Fruit fly (Drosophila melanogaster) whole organism, embryonic: Measurements from ENCODE around the gene CG14131.

Experiments
- BtbVII ChIP-seq: fragments of 200-800 bp; sonication (Bioruptor generic); optimal IDR thresholded peaks from 3 replicates; lab custom pipeline; 2017; ENCODE audit warnings: missing biosample characterization, mild to moderate bottlenecking, missing genetic modification characterization
- Bteb2 ChIP-seq: fragments of 200-800 bp; sonication (Bioruptor generic); optimal IDR thresholded peaks from 2 replicates; lab custom pipeline; 2016; ENCODE audit warnings: missing biosample characterization, missing genetic modification characterization
- CG10147 ChIP-seq: fragments of 200-800 bp; sonication (Bioruptor generic); optimal IDR thresholded peaks from 2 replicates; lab custom pipeline; 2019; ENCODE audit warnings: missing biosample characterization, mild to moderate bottlenecking, missing genetic modification characterization, moderate library complexity
- CG10654 ChIP-seq: fragments of 200-800 bp; sonication (Bioruptor generic); optimal IDR thresholded peaks from 2 replicates; lab custom pipeline; 2016; ENCODE audit warnings: missing biosample characterization, missing genetic modification characterization
- CG11093 ChIP-seq: fragments of 200-800 bp; sonication (Bioruptor generic); IDR thresholded peaks from 3 replicates; pipeline ENCODE4 v1.3.6; 2022; ENCODE audit warnings: missing biosample characterization, missing genetic modification characterization
- CG11696 ChIP-seq: fragments of 200-800 bp; sonication (Bioruptor generic); IDR thresholded peaks from 2 replicates; pipeline ENCODE4 v1.3.6; 2022; ENCODE audit warnings: missing biosample characterization, missing genetic modification characterization
- CG12104 ChIP-seq: fragments of 200-800 bp; sonication (Bioruptor generic); optimal IDR thresholded peaks from 3 replicates; lab custom pipeline; 2016; ENCODE audit warnings: missing biosample characterization, missing genetic modification characterization
- CG12236 ChIP-seq: fragments of 200-800 bp; sonication (Bioruptor generic); optimal IDR thresholded peaks from 2 replicates; lab custom pipeline; 2016; ENCODE audit warnings: missing biosample characterization, missing genetic modification characterization
- CG12391 ChIP-seq: fragments of 200-800 bp; sonication (Bioruptor generic); optimal IDR thresholded peaks from 3 replicates; lab custom pipeline; 2018; ENCODE audit warnings: missing biosample characterization, mild to moderate bottlenecking, missing genetic modification characterization, moderate library complexity
- CG13287 ChIP-seq: fragments of 200-800 bp; sonication (Bioruptor generic); IDR thresholded peaks from 2 replicates; pipeline ENCODE4 v1.3.6; 2022; ENCODE audit warnings: missing biosample characterization, missing genetic modification characterization; ENCODE audit not compliant: partially characterized antibody
- CG14710 ChIP-seq: fragments of 200-800 bp; sonication (Bioruptor generic); optimal IDR thresholded peaks from 3 replicates; lab custom pipeline; 2019; ENCODE audit warnings: missing biosample characterization, mild to moderate bottlenecking, missing genetic modification characterization, moderate library complexity
- CG1529 ChIP-seq: fragments of 200-800 bp; sonication (Bioruptor generic); optimal IDR thresholded peaks from 3 replicates; lab custom pipeline; 2018; ENCODE audit warnings: missing biosample characterization, missing genetic modification characterization
- CG16813 ChIP-seq: fragments of 200-800 bp; sonication (Bioruptor generic); IDR thresholded peaks from 3 replicates; pipeline ENCODE4 v1.3.6; 2022; ENCODE audit warnings: missing biosample characterization, missing genetic modification characterization; ENCODE audit not compliant: partially characterized antibody
- CG17186 ChIP-seq: fragments of 200-800 bp; sonication (Bioruptor generic); optimal IDR thresholded peaks from 3 replicates; lab custom pipeline; 2017; ENCODE audit warnings: missing biosample characterization, missing genetic modification reagents, missing genetic modification characterization
- CG4617 ChIP-seq: fragments of 200-800 bp; sonication (Bioruptor generic); optimal IDR thresholded peaks from 3 replicates; lab custom pipeline; 2016; ENCODE audit warnings: missing biosample characterization, missing genetic modification characterization, borderline replicate concordance
- CG6272 ChIP-seq: fragments of 200-800 bp; sonication (Bioruptor generic); IDR thresholded peaks from 2 replicates; pipeline ENCODE4 v1.3.6; 2022; ENCODE audit warnings: missing biosample characterization, missing genetic modification characterization
- CG9797 ChIP-seq: fragments of 200-800 bp; sonication (Bioruptor generic); optimal IDR thresholded peaks from 3 replicates; lab custom pipeline; 2018; ENCODE audit warnings: missing biosample characterization, mild to moderate bottlenecking, missing genetic modification characterization
- Dp ChIP-seq: fragments of 200-800 bp; sonication (Bioruptor generic); optimal IDR thresholded peaks from 2 replicates; lab custom pipeline; 2018; ENCODE audit warnings: missing biosample characterization, mild to moderate bottlenecking, missing genetic modification characterization, moderate library complexity
- H2.0 ChIP-seq: fragments of 200-800 bp; sonication (Bioruptor generic); IDR thresholded peaks from 2 replicates; pipeline ENCODE4 v1.3.6; 2022; ENCODE audit warnings: missing biosample characterization, missing genetic modification characterization
- HLH4C ChIP-seq: fragments of 200-800 bp; sonication (Bioruptor generic); IDR thresholded peaks from 3 replicates; pipeline ENCODE4 v1.3.6; 2022; ENCODE audit warnings: missing biosample characterization, missing genetic modification characterization; ENCODE audit not compliant: partially characterized antibody
- MBD-R2 ChIP-seq: fragments of 200-800 bp; sonication (Bioruptor generic); IDR thresholded peaks from 2 replicates; pipeline ENCODE4 v1.3.6; 2022; ENCODE audit warnings: missing biosample characterization, missing genetic modification characterization
- MESR4 ChIP-seq: fragments of 200-800 bp; sonication (Bioruptor generic); optimal IDR thresholded peaks from 2 replicates; lab custom pipeline; 2018; ENCODE audit warnings: missing biosample characterization, mild to moderate bottlenecking, missing genetic modification characterization, moderate library complexity
- Med ChIP-seq: fragments of 200-800 bp; sonication (Bioruptor generic); peaks from one replicate; lab custom pipeline; 2016; ENCODE audit warnings: missing biosample characterization, missing genetic modification characterization, mild to moderate bottlenecking, inconsistent platforms, moderate library complexity
- Tbp ChIP-seq: fragments of >200 bp; optimal IDR thresholded peaks from 2 replicates; lab custom pipeline; 2018; ENCODE audit warnings: missing biosample characterization, missing genetic modification characterization
- bigmax ChIP-seq: fragments of 200-800 bp; sonication (Bioruptor generic); optimal IDR thresholded peaks from 2 replicates; lab custom pipeline; 2018; ENCODE audit warnings: missing biosample characterization, mild to moderate bottlenecking, missing genetic modification characterization
- cas ChIP-seq: fragments of 200-800 bp; sonication (Bioruptor generic); IDR thresholded peaks from 2 replicates; pipeline ENCODE4 v1.3.6; 2022; ENCODE audit warnings: missing biosample characterization, missing genetic modification characterization
- crp ChIP-seq, 2 experiments: fragments of 200-800 bp; sonication (Bioruptor generic); optimal IDR thresholded peaks; 2 replicates in 1 of 2; 3 replicates in 1 of 2; lab custom pipeline; 2017; ENCODE audit warnings: missing biosample characterization in 2 of 2, missing genetic modification characterization in 2 of 2, mild to moderate bottlenecking in 1 of 2, moderate library complexity in 1 of 2
- fru ChIP-seq: fragments of >200 bp; optimal IDR thresholded peaks from 2 replicates; lab custom pipeline; 2017
- ftz-f1 ChIP-seq: fragments of 200-800 bp; sonication (Bioruptor generic); optimal IDR thresholded peaks from 2 replicates; lab custom pipeline; 2016; ENCODE audit warnings: missing biosample characterization, missing genetic modification characterization
- gfzf ChIP-seq: fragments of 200-800 bp; sonication (Bioruptor generic); optimal IDR thresholded peaks from 2 replicates; lab custom pipeline; 2016; ENCODE audit warnings: missing biosample characterization, mild to moderate bottlenecking, missing genetic modification characterization, moderate library complexity
- gsb ChIP-seq: fragments of 200-800 bp; sonication (Bioruptor generic); IDR thresholded peaks from 2 replicates; pipeline ENCODE4 v1.3.6; 2022; ENCODE audit warnings: missing biosample characterization, missing genetic modification characterization
- her ChIP-seq: fragments of 200-800 bp; sonication (Bioruptor generic); optimal IDR thresholded peaks from 2 replicates; lab custom pipeline; 2016; ENCODE audit warnings: missing biosample characterization, missing genetic modification characterization
- ind ChIP-seq: fragments of 200-800 bp; sonication (Bioruptor generic); optimal IDR thresholded peaks from 3 replicates; lab custom pipeline; 2016; ENCODE audit warnings: missing biosample characterization, missing genetic modification characterization
- jing ChIP-seq: fragments of 200-800 bp; sonication (Bioruptor generic); optimal IDR thresholded peaks from 2 replicates; lab custom pipeline; 2018; ENCODE audit warnings: missing biosample characterization, mild to moderate bottlenecking, missing genetic modification characterization
- lilli ChIP-seq: fragments of 200-800 bp; sonication (Bioruptor generic); optimal IDR thresholded peaks from 3 replicates; lab custom pipeline; 2016; ENCODE audit warnings: missing biosample characterization, missing genetic modification characterization
- nerfin-1 ChIP-seq: fragments of 200-800 bp; sonication (Bioruptor generic); optimal IDR thresholded peaks from 3 replicates; lab custom pipeline; 2019; ENCODE audit warnings: missing biosample characterization, mild to moderate bottlenecking, missing genetic modification characterization, moderate library complexity
- pros ChIP-seq: fragments of 200-800 bp; sonication (Bioruptor generic); optimal IDR thresholded peaks from 3 replicates; lab custom pipeline; 2019; ENCODE audit warnings: missing biosample characterization, mild to moderate bottlenecking, missing genetic modification characterization, moderate library complexity
- pzg ChIP-seq: fragments of 200-800 bp; sonication (Bioruptor generic); optimal IDR thresholded peaks from 3 replicates; lab custom pipeline; 2018; ENCODE audit warnings: missing biosample characterization, mild to moderate bottlenecking, missing genetic modification characterization, moderate library complexity
- sens-2 ChIP-seq: fragments of 200-800 bp; sonication (Bioruptor generic); IDR thresholded peaks from 2 replicates; pipeline ENCODE4 v1.3.6; 2022; ENCODE audit warnings: missing biosample characterization, missing genetic modification characterization
- slp2 ChIP-seq: fragments of 200-800 bp; sonication (Bioruptor generic); optimal IDR thresholded peaks from 2 replicates; lab custom pipeline; 2016; ENCODE audit warnings: missing biosample characterization, missing genetic modification characterization
- stwl ChIP-seq: fragments of 200-800 bp; sonication (Bioruptor generic); optimal IDR thresholded peaks from 3 replicates; lab custom pipeline; 2018; ENCODE audit warnings: missing biosample characterization, mild to moderate bottlenecking, missing genetic modification characterization, moderate library complexity
- tup ChIP-seq: fragments of 200-800 bp; sonication (Bioruptor generic); optimal IDR thresholded peaks from 2 replicates; lab custom pipeline; 2016; ENCODE audit warnings: missing biosample characterization, mild to moderate bottlenecking, missing genetic modification characterization, moderate library complexity

CG14131 gene

DNA sequence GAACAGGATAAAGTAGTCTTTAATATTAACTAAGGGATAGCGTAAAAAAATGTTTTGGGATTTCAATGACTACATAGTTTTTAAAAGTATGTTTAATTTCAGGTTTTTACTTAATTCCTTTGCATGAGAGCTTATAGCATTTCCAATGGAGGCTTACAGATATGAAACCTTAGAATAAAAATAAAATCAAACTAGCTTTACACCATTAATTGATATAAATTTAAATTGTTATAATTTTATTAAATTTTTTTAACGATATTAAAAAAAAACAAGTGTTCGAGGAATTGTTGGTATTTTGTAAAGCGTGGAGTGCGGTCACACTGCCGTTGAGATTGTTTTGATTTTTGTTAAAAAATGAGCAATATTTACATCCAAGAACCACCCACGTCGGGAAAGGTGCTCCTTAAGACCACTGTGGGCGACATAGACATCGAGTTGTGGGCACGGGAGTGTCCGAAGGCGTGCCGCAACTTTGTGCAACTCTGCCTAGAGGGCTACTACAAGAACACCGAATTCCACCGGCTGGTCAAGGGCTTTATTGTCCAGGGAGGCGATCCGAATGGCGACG lies 16.4 kb downstream of the CG14131 start, which contains the start of the genes twy and CG10907 (continued):
- no peak for TF ChIP-seq CG12236 (GFP tag; lab: Kevin White, UChicago)
- TF ChIP-seq CG9797: peak; percentile 30
- no peak for TF ChIP-seq gsb (GFP tag; lab: Robert Waterston, UW)
- peak; percentile 18 for TF ChIP-seq MESR4 (GFP tag; lab: Kevin White, UChicago)
- peak; percentile 59 for TF ChIP-seq CG4617
- no peak for TF ChIP-seq HLH4C (GFP tag; lab: Robert Waterston, UW)
- 0 out of 3 replicates have a peak, but pooled peaks have one; percentile 25 for TF ChIP-seq CG16813
- TF ChIP-seq CG1529 (GFP tag; lab: Kevin White, UChicago): no peak
- TF ChIP-seq CG11696 (GFP tag; lab: Robert Waterston, UW): no peak
- no peak for TF ChIP-seq tup (GFP tag; lab: Kevin White, UChicago)
- no peak for TF ChIP-seq CG17186 (GFP tag; lab: Kevin White, UChicago)
- TF ChIP-seq CG14710 (tag; lab: Kevin White, UChicago): peak; percentile 10
- no peak for TF ChIP-seq CG12391 (tag; lab: Kevin White, UChicago)
- peak; percentile 15 for TF ChIP-seq stwl (tag; lab: Kevin White, UChicago)
- TF ChIP-seq Bteb2: no peak
- TF ChIP-seq slp2 (GFP tag; lab: Kevin White, UChicago): no peak
- 0 out of 2 replicates have a peak, but pooled peaks have one; percentile 35 for TF ChIP-seq CG13287 (GFP tag; lab: Robert Waterston, UW)
- TF ChIP-seq Dp (GFP tag; lab: Kevin White, UChicago): peak; percentile 40
- TF ChIP-seq H2.0 (GFP tag; lab: Robert Waterston, UW): no peak
- TF ChIP-seq lilli (GFP tag; lab: Kevin White, UChicago): no peak
- TF ChIP-seq ftz-f1 (GFP tag; lab: Kevin White, UChicago): no peak
- no peak for TF ChIP-seq CG6272 (GFP tag; lab: Robert Waterston, UW)
- no peak for TF ChIP-seq sens-2 (GFP tag; lab: Robert Waterston, UW)
- TF ChIP-seq CG10147 (GFP tag; lab: Kevin White, UChicago): no peak
- no peak for TF ChIP-seq nerfin-1 (tag; lab: Kevin White, UChicago)
- no peak for TF ChIP-seq CG10654 (GFP tag; lab: Kevin White, UChicago)
- TF ChIP-seq ind (GFP tag; lab: Kevin White, UChicago): no peak
- TF ChIP-seq MBD-R2: peak; percentile 67; the same call in 1 of the 2 replicates
- no peak for TF ChIP-seq Tbp (GFP tag; lab: Kevin White, UChicago)
- no peak for TF ChIP-seq cas (GFP tag; lab: Robert Waterston, UW)
- TF ChIP-seq pros (GFP tag; lab: Kevin White, UChicago): no peak
- TF ChIP-seq her (GFP tag; lab: Kevin White, UChicago): no peak
- TF ChIP-seq jing (GFP tag; lab: Kevin White, UChicago): no peak
- peak; percentile 30 for TF ChIP-seq Med (GFP tag; lab: Kevin White, UChicago)
- TF ChIP-seq crp (GFP tag; optimal IDR thresholded peaks at IDR 0.05; lab: Kevin White, UChicago): no peak
- no peak for TF ChIP-seq CG11093 (GFP tag; lab: Robert Waterston, UW)
- TF ChIP-seq bigmax (GFP tag; lab: Kevin White, UChicago): no peak
- no peak for TF ChIP-seq CG12104 (GFP tag; lab: Kevin White, UChicago)
- no peak for TF ChIP-seq fru (lab: Kevin White, UChicago)
- TF ChIP-seq pzg (GFP tag; lab: Kevin White, UChicago): peak; percentile 17
- peak; percentile 58 for TF ChIP-seq gfzf (GFP tag; lab: Kevin White, UChicago)
- no peak for TF ChIP-seq BtbVII (GFP tag; lab: Kevin White, UChicago)
